Fruit fly (Drosophila melanogaster) whole organism, embryonic: ENCODE data around the gene osp.

Source experiments
- Atf-2 ChIP-seq: fragments of 200-800 bp; sonication (Bioruptor generic); optimal IDR thresholded peaks from 2 replicates; lab custom pipeline; 2016; ENCODE audit warnings: missing biosample characterization, missing genetic modification characterization
- Blimp-1 ChIP-seq: fragments of 200-800 bp; sonication (Bioruptor generic); optimal IDR thresholded peaks from 3 replicates; lab custom pipeline; 2018; ENCODE audit warnings: missing biosample characterization, missing genetic modification characterization, mild to moderate bottlenecking, moderate library complexity, missing genetic modification reagents
- BtbVII ChIP-seq: fragments of 200-800 bp; sonication (Bioruptor generic); optimal IDR thresholded peaks from 3 replicates; lab custom pipeline; 2017; ENCODE audit warnings: missing biosample characterization, mild to moderate bottlenecking, missing genetic modification characterization
- Bteb2 ChIP-seq: fragments of 200-800 bp; sonication (Bioruptor generic); optimal IDR thresholded peaks from 2 replicates; lab custom pipeline; 2016; ENCODE audit warnings: missing biosample characterization, missing genetic modification characterization
- CG11504 ChIP-seq: fragments of 200-800 bp; sonication (Bioruptor generic); optimal IDR thresholded peaks from 3 replicates; lab custom pipeline; 2019; ENCODE audit warnings: missing biosample characterization, mild to moderate bottlenecking, missing genetic modification characterization, moderate library complexity
- CG13123 ChIP-seq: fragments of 200-800 bp; sonication (Bioruptor generic); optimal IDR thresholded peaks from 2 replicates; lab custom pipeline; 2016; ENCODE audit warnings: missing biosample characterization, missing genetic modification characterization
- CG13894 ChIP-seq: fragments of 200-800 bp; sonication (Bioruptor generic); optimal IDR thresholded peaks from 3 replicates; lab custom pipeline; 2018; ENCODE audit warnings: missing biosample characterization, mild to moderate bottlenecking, missing genetic modification characterization, moderate library complexity
- CG14965 ChIP-seq: fragments of 200-800 bp; sonication (Bioruptor generic); optimal IDR thresholded peaks from 2 replicates; lab custom pipeline; 2016; ENCODE audit warnings: missing biosample characterization, missing genetic modification characterization, borderline replicate concordance
- CG15011 ChIP-seq: fragments of 200-800 bp; sonication (Bioruptor generic); optimal IDR thresholded peaks from 3 replicates; lab custom pipeline; 2018; ENCODE audit warnings: missing biosample characterization, mild to moderate bottlenecking, missing genetic modification characterization
- CG15479 ChIP-seq: fragments of 200-800 bp; sonication (Bioruptor generic); optimal IDR thresholded peaks from 3 replicates; lab custom pipeline; 2019; ENCODE audit warnings: missing biosample characterization, mild to moderate bottlenecking, missing genetic modification characterization, moderate library complexity
- CG17802 ChIP-seq: fragments of 200-800 bp; sonication (Bioruptor generic); optimal IDR thresholded peaks from 2 replicates; lab custom pipeline; 2018; ENCODE audit warnings: missing biosample characterization, mild to moderate bottlenecking, missing genetic modification characterization, moderate library complexity
- CG3407 ChIP-seq: fragments of 200-800 bp; sonication (Bioruptor generic); optimal IDR thresholded peaks from 2 replicates; lab custom pipeline; 2018; ENCODE audit warnings: missing biosample characterization, mild to moderate bottlenecking, missing genetic modification characterization
- CG4328 ChIP-seq: fragments of 200-800 bp; sonication (Bioruptor generic); optimal IDR thresholded peaks from 3 replicates; lab custom pipeline; 2017; ENCODE audit warnings: missing biosample characterization, missing genetic modification reagents, missing genetic modification characterization
- CG6175 ChIP-seq: fragments of 200-800 bp; sonication (Bioruptor generic); IDR thresholded peaks from 3 replicates; pipeline ENCODE4 v1.3.6; 2022; ENCODE audit warnings: missing biosample characterization, missing genetic modification characterization
- CG6689 ChIP-seq: fragments of 200-800 bp; sonication (Bioruptor generic); IDR thresholded peaks from 2 replicates; pipeline ENCODE4 v1.3.6; 2022; ENCODE audit warnings: missing biosample characterization, missing genetic modification characterization
- CG6791 ChIP-seq: fragments of 200-800 bp; sonication (Bioruptor generic); IDR thresholded peaks from 3 replicates; pipeline ENCODE4 v1.3.6; 2022; ENCODE audit warnings: missing biosample characterization, missing genetic modification characterization; ENCODE audit not compliant: partially characterized antibody
- CG7786 ChIP-seq: fragments of 200-800 bp; sonication (Bioruptor generic); optimal IDR thresholded peaks from 2 replicates; lab custom pipeline; 2016; ENCODE audit warnings: missing biosample characterization, missing genetic modification characterization
- CG8478 ChIP-seq: fragments of >200 bp; optimal IDR thresholded peaks from 2 replicates; lab custom pipeline; 2018
- H2.0 ChIP-seq: fragments of 200-800 bp; sonication (Bioruptor generic); IDR thresholded peaks from 2 replicates; pipeline ENCODE4 v1.3.6; 2022; ENCODE audit warnings: missing biosample characterization, missing genetic modification characterization
- HLH4C ChIP-seq: fragments of 200-800 bp; sonication (Bioruptor generic); IDR thresholded peaks from 3 replicates; pipeline ENCODE4 v1.3.6; 2022; ENCODE audit warnings: missing biosample characterization, missing genetic modification characterization; ENCODE audit not compliant: partially characterized antibody
- Lpt ChIP-seq: fragments of >200 bp; optimal IDR thresholded peaks from 2 replicates; lab custom pipeline; 2018; ENCODE audit warnings: missing biosample characterization, missing genetic modification characterization
- Max ChIP-seq: fragments of 200-800 bp; sonication (Bioruptor generic); optimal IDR thresholded peaks from 2 replicates; lab custom pipeline; 2016; ENCODE audit warnings: missing biosample characterization, mild to moderate bottlenecking, missing genetic modification characterization
- NC2α ChIP-seq: fragments of 200-800 bp; sonication (Bioruptor generic); optimal IDR thresholded peaks from 2 replicates; lab custom pipeline; 2016; ENCODE audit warnings: missing biosample characterization, missing genetic modification characterization
- Nf-YB ChIP-seq: fragments of 200-800 bp; sonication (Bioruptor generic); optimal IDR thresholded peaks from 3 replicates; lab custom pipeline; 2019; ENCODE audit warnings: missing biosample characterization, mild to moderate bottlenecking, missing genetic modification characterization, moderate library complexity
- Side ChIP-seq: fragments of 200-800 bp; sonication (Bioruptor generic); optimal IDR thresholded peaks from 2 replicates; lab custom pipeline; 2016; ENCODE audit warnings: missing biosample characterization, missing genetic modification characterization
- ara ChIP-seq: fragments of 200-800 bp; sonication (Bioruptor generic); IDR thresholded peaks from 2 replicates; pipeline ENCODE4 v1.3.6; 2022; ENCODE audit warnings: missing biosample characterization, missing genetic modification characterization
- bcd ChIP-seq: fragments of 200-800 bp; sonication (Bioruptor generic); optimal IDR thresholded peaks from 2 replicates; lab custom pipeline; 2017; ENCODE audit warnings: missing biosample characterization, mild to moderate bottlenecking, missing genetic modification characterization
- cad ChIP-seq: fragments of >200 bp; optimal IDR thresholded peaks from 2 replicates; lab custom pipeline; 2017; ENCODE audit warnings: missing biosample characterization, missing genetic modification characterization
- cg ChIP-seq: fragments of 200-800 bp; sonication (Bioruptor generic); optimal IDR thresholded peaks from 3 replicates; lab custom pipeline; 2019; ENCODE audit warnings: missing biosample characterization, mild to moderate bottlenecking, missing genetic modification characterization, moderate library complexity
- dan ChIP-seq: fragments of 200-800 bp; sonication (Bioruptor generic); IDR thresholded peaks from 2 replicates; pipeline ENCODE4 v1.3.6; 2022; ENCODE audit warnings: missing biosample characterization, missing genetic modification characterization
- dmrt99B ChIP-seq: fragments of 200-800 bp; sonication (Bioruptor generic); optimal IDR thresholded peaks from 2 replicates; lab custom pipeline; 2018; ENCODE audit warnings: missing biosample characterization, mild to moderate bottlenecking, missing genetic modification characterization, moderate library complexity
- fru ChIP-seq: fragments of >200 bp; optimal IDR thresholded peaks from 2 replicates; lab custom pipeline; 2017
- ham ChIP-seq: fragments of 200-800 bp; sonication (Bioruptor generic); IDR thresholded peaks from 2 replicates; pipeline ENCODE4 v1.3.6; 2022; ENCODE audit warnings: missing biosample characterization, missing genetic modification characterization
- insv ChIP-seq, 2 experiments: fragments of 200-800 bp; sonication (Bioruptor generic); optimal IDR thresholded peaks; 3 replicates each; lab custom pipeline; 2016 to 2018; ENCODE audit warnings: missing biosample characterization in 2 of 2, missing genetic modification characterization in 2 of 2
- klu ChIP-seq: fragments of 200-800 bp; sonication (Bioruptor generic); IDR thresholded peaks from 2 replicates; pipeline ENCODE4 v1.3.6; 2022; ENCODE audit warnings: missing biosample characterization, missing genetic modification characterization
- lbe ChIP-seq: fragments of 200-800 bp; sonication (Bioruptor generic); optimal IDR thresholded peaks from 2 replicates; lab custom pipeline; 2016; ENCODE audit warnings: missing biosample characterization, mild to moderate bottlenecking, missing genetic modification characterization
- lilli ChIP-seq: fragments of 200-800 bp; sonication (Bioruptor generic); optimal IDR thresholded peaks from 3 replicates; lab custom pipeline; 2016; ENCODE audit warnings: missing biosample characterization, missing genetic modification characterization
- prd ChIP-seq, 3 experiments: fragments of >200 bp in 2 of 3; fragments of 200-800 bp in 1 of 3; sonication (Bioruptor generic) in 1 of 3; optimal IDR thresholded peaks in 2 of 3; IDR thresholded peaks in 1 of 3; 2 replicates in 2 of 3; 3 replicates in 1 of 3; pipeline versions ENCODE4 v1.3.6 to Lab custom; 2017 to 2022; ENCODE audit warnings: missing biosample characterization in 1 of 3, missing genetic modification characterization in 1 of 3
- repo ChIP-seq: fragments of 200-800 bp; sonication (Bioruptor generic); optimal IDR thresholded peaks from 2 replicates; lab custom pipeline; 2016; ENCODE audit warnings: missing biosample characterization, missing genetic modification characterization
- sens ChIP-seq: fragments of 200-800 bp; sonication (Bioruptor generic); peaks from one replicate; lab custom pipeline; 2016; ENCODE audit warnings: missing biosample characterization, missing genetic modification characterization
- tll ChIP-seq, 2 experiments: fragments of 200-800 bp in 1 of 2; fragments of >200 bp in 1 of 2; sonication (Bioruptor generic) in 1 of 2; optimal IDR thresholded peaks; 2 replicates each; lab custom pipeline; 2017 to 2019; ENCODE audit warnings: missing biosample characterization in 2 of 2, missing genetic modification characterization in 2 of 2, mild to moderate bottlenecking in 1 of 2, moderate library complexity in 1 of 2
- twi ChIP-seq: fragments of 200-800 bp; optimal IDR thresholded peaks from 2 replicates; lab custom pipeline; 2019; ENCODE audit warnings: missing biosample characterization, mild to moderate bottlenecking, missing genetic modification characterization, moderate library complexity
- wek ChIP-seq: fragments of 200-800 bp; sonication (Bioruptor generic); optimal IDR thresholded peaks from 3 replicates; lab custom pipeline; 2018; ENCODE audit warnings: missing biosample characterization, mild to moderate bottlenecking, missing genetic modification characterization, moderate library complexity
- zen ChIP-seq: fragments of 200-800 bp; sonication (Bioruptor generic); optimal IDR thresholded peaks from 3 replicates; lab custom pipeline; 2018; ENCODE audit warnings: missing biosample characterization, mild to moderate bottlenecking, missing genetic modification characterization, moderate library complexity

osp gene

dm6 chr2L:14579449-14579848 is 109.7 kb downstream of the osp start (continued):
- TF ChIP-seq HLH4C (no peak), CG15479 (GFP tag; lab: Kevin White, UChicago) (peak; percentile 29), CG11504 (tag; lab: Kevin White, UChicago) (no peak), CG3407 (GFP tag; lab: Kevin White, UChicago) (no peak), bcd (GFP tag; lab: Kevin White, UChicago) (no peak), tll (GFP tag; optimal IDR thresholded peaks at IDR 0.05; lab: Kevin White, UChicago) (peak in 1 of 2 experiments; percentile 60), sens (peak; percentile 8), CG8478 (lab: Kevin White, UChicago) (no peak), Side (GFP tag; lab: Kevin White, UChicago) (no peak), wek (GFP tag; lab: Kevin White, UChicago) (no peak), CG4328 (GFP tag; lab: Kevin White, UChicago) (no peak), klu (GFP tag; lab: Robert Waterston, UW) (no peak), dmrt99B (no peak), Blimp-1 (GFP tag; lab: Kevin White, UChicago) (peak; percentile 4)
- TF ChIP-seq, all 482 proteins: peak for 11

dm6 chr2L:14577167-14577566 is 112.0 kb downstream of the osp start:
- TF ChIP-seq repo (GFP tag; lab: Kevin White, UChicago) (no peak), fru (lab: Kevin White, UChicago) (no peak), Atf-2 (GFP tag; lab: Kevin White, UChicago) (no peak), sens (no peak), ara (GFP tag; lab: Robert Waterston, UW) (0 out of 2 replicates have a peak, but pooled peaks have one; percentile 17), Nf-YB (GFP tag; lab: Kevin White, UChicago) (no peak), CG7786 (GFP tag; lab: Kevin White, UChicago) (no peak), CG13894 (tag; lab: Kevin White, UChicago) (no peak), lbe (GFP tag; lab: Kevin White, UChicago) (no peak), zen (peak; percentile 86), H2.0 (no peak), CG17802 (tag; lab: Kevin White, UChicago) (no peak), insv (GFP tag; optimal IDR thresholded peaks at IDR 0.05; lab: Kevin White, UChicago) (no peak), Max (GFP tag; lab: Kevin White, UChicago) (no peak), CG13123 (GFP tag; lab: Kevin White, UChicago) (no peak), CG6791 (GFP tag; lab: Robert Waterston, UW) (no peak), twi (peak; percentile 63), CG6175 (GFP tag; lab: Robert Waterston, UW) (no peak), dan (GFP tag; lab: Robert Waterston, UW) (no peak), cg (GFP tag; lab: Kevin White, UChicago) (no peak), BtbVII (GFP tag; lab: Kevin White, UChicago) (no peak), cad (GFP tag; lab: Kevin White, UChicago) (peak; percentile 35), lilli (GFP tag; lab: Kevin White, UChicago) (no peak), CG15011 (GFP tag; lab: Kevin White, UChicago) (no peak), CG14965 (GFP tag; lab: Kevin White, UChicago) (no peak), ham (no peak), CG15479 (GFP tag; lab: Kevin White, UChicago) (peak; percentile 38), Lpt (no peak), prd (optimal IDR thresholded peaks at IDR 0.05; lab: Kevin White, UChicago) (no peak), prd (GFP tag; IDR thresholded peaks at IDR 0.05; lab: Robert Waterston, UW) (peak; percentile 19; the same call in 1 of the 3 replicates), tll (GFP tag; optimal IDR thresholded peaks at IDR 0.05; lab: Kevin White, UChicago) (peak in 1 of 2 experiments; percentile 7), NC2α (GFP tag; lab: Kevin White, UChicago) (no peak), CG6689 (GFP tag; lab: Robert Waterston, UW) (no peak), Bteb2 (GFP tag; lab: Kevin White, UChicago) (no peak)
